Worm (Caenorhabditis elegans): Measurements from ENCODE around the gene B0416.2.

B0416.2 gene

ce11 chrX:9264636-9265035 is 34.3 kb upstream of the B0416.2 start (continued):
- TF ChIP-seq ces-1 (GFP tag; optimal IDR thresholded peaks at IDR 0.05): no peak
- TF ChIP-seq pha-4 (GFP tag; IDR thresholded peaks at IDR 0.05): peak; percentile 56; the same call in 1 of the 2 replicates
- TF ChIP-seq pha-4 (tag; optimal IDR thresholded peaks at IDR 0.05): no peak
- no peak for TF ChIP-seq dmd-9 (GFP tag; IDR thresholded peaks at IDR 0.05)
- peak in 1 of 2 experiments; percentile 86 for TF ChIP-seq unc-62 (GFP tag; optimal IDR thresholded peaks at IDR 0.05 in 1 of 2)
- TF ChIP-seq unc-62 (tag; optimal IDR thresholded peaks at IDR 0.05): no peak
- TF ChIP-seq arid-1 (GFP tag; conservative IDR thresholded peaks at IDR 0.05): no peak
- TF ChIP-seq aha-1 (tag): peak; percentile 82
- no peak for TF ChIP-seq fos-1 (tag; optimal IDR thresholded peaks at IDR 0.05)
- TF ChIP-seq nhr-11 (tag; optimal IDR thresholded peaks at IDR 0.05): no peak
- TF ChIP-seq mxl-2 (GFP tag; conservative IDR thresholded peaks at IDR 0.05): 0 out of 2 replicates have a peak, but pooled peaks have one; percentile 25
- peak in 1 of 2 experiments; percentile 60 for TF ChIP-seq mdl-1 (tag; optimal IDR thresholded peaks at IDR 0.05)
- no peak for TF ChIP-seq zip-11 (GFP tag; IDR thresholded peaks at IDR 0.05)
- TF ChIP-seq dpl-1 (GFP tag; optimal IDR thresholded peaks at IDR 0.05): no peak
- no peak for TF ChIP-seq egl-27 (tag; optimal IDR thresholded peaks at IDR 0.05)
- no peak for TF ChIP-seq ctbp-1 (GFP tag; IDR thresholded peaks at IDR 0.05)
- no peak for TF ChIP-seq spr-1 (tag; optimal IDR thresholded peaks at IDR 0.05)
- TF ChIP-seq madf-5 (GFP tag; IDR thresholded peaks at IDR 0.05): no peak
- no peak for TF ChIP-seq F10B5.3 (tag; optimal IDR thresholded peaks at IDR 0.05)
- TF ChIP-seq nhr-102 (tag; optimal IDR thresholded peaks at IDR 0.05): peak; percentile 61
- TF ChIP-seq ama-1 (optimal IDR thresholded peaks at IDR 0.05): peak; percentile 2
- TF ChIP-seq nhr-77 (tag; optimal IDR thresholded peaks at IDR 0.05): peak; percentile 77
- TF ChIP-seq gei-8 (GFP tag; optimal IDR thresholded peaks at IDR 0.05): no peak
- TF ChIP-seq hlh-11 (tag; optimal IDR thresholded peaks at IDR 0.05): peak; percentile 94
- peak; percentile 12 for TF ChIP-seq nhr-10 (tag; optimal IDR thresholded peaks at IDR 0.05)
- peak; percentile 82 for TF ChIP-seq ceh-20 (GFP tag; IDR thresholded peaks at IDR 0.05)
- no peak for TF ChIP-seq vab-7 (GFP tag; IDR thresholded peaks at IDR 0.05)
- TF ChIP-seq Y5F2A.4 (GFP tag; optimal IDR thresholded peaks at IDR 0.05): no peak
- TF ChIP-seq saeg-2 (GFP tag; IDR thresholded peaks at IDR 0.05): 0 out of 2 replicates have a peak, but pooled peaks have one; percentile 20
- TF ChIP-seq dmd-6 (GFP tag; IDR thresholded peaks at IDR 0.05): peak; percentile 93
- TF ChIP-seq nhr-6 (tag; optimal IDR thresholded peaks at IDR 0.05): no peak
- TF ChIP-seq lin-1 (GFP tag; IDR thresholded peaks at IDR 0.05): peak; percentile 72
- TF ChIP-seq dve-1 (tag; optimal IDR thresholded peaks at IDR 0.05; ENCODE audit: insufficient read depth): peak; percentile 90
- TF ChIP-seq php-3 (GFP tag; IDR thresholded peaks at IDR 0.05): peak; percentile 98
- peak; percentile 29; the same call in 1 of the 2 replicates for TF ChIP-seq lin-38 (GFP tag; IDR thresholded peaks at IDR 0.05)
- no peak for TF ChIP-seq snpc-1.2 (GFP tag; IDR thresholded peaks at IDR 0.05)
- peak; percentile 5 to 18 for TF ChIP-seq daf-16 (GFP tag; optimal IDR thresholded peaks at IDR 0.05)
- TF ChIP-seq daf-16 (tag; optimal IDR thresholded peaks at IDR 0.05): peak; percentile 91
- no peak for TF ChIP-seq cey-2 (tag; optimal IDR thresholded peaks at IDR 0.05; ENCODE audit: borderline replicate concordance, insufficient read depth)
- no peak for TF ChIP-seq nhr-41 (GFP tag; IDR thresholded peaks at IDR 0.05)
- peak; percentile 32 for TF ChIP-seq nhr-48 (tag; optimal IDR thresholded peaks at IDR 0.05)
- no peak for TF ChIP-seq unc-130 (GFP tag; optimal IDR thresholded peaks at IDR 0.05)
- TF ChIP-seq attf-4 (tag; optimal IDR thresholded peaks at IDR 0.05): no peak
- TF ChIP-seq lsy-2 (tag; optimal IDR thresholded peaks at IDR 0.05): peak in 1 of 2 experiments; percentile 43
- TF ChIP-seq mdt-29 (GFP tag; IDR thresholded peaks at IDR 0.05): peak; percentile 55; the same call in 1 of the 2 replicates
- TF ChIP-seq tra-1 (GFP tag; IDR thresholded peaks at IDR 0.05): peak; percentile 76
- TF ChIP-seq hlh-30 (tag; optimal IDR thresholded peaks at IDR 0.05; ENCODE audit: insufficient read depth): peak; percentile 94
- peak in 1 of 2 experiments; percentile 43 for TF ChIP-seq hif-1 (tag; optimal IDR thresholded peaks at IDR 0.05)
- peak; percentile 50 for TF ChIP-seq mes-2 (tag; optimal IDR thresholded peaks at IDR 0.05; ENCODE audit: poor library complexity, severe bottlenecking)
